Worm (Caenorhabditis elegans) whole organism, L2 larva: ENCODE results near the gene ZK856.19.

Experiments used
- C34F6.9 ChIP-seq: fragments of 150-350 bp; optimal IDR thresholded peaks from 2 replicates; lab custom pipeline; 2014; ENCODE audit warnings: missing biosample characterization, missing genetic modification characterization
- F13H6.1 ChIP-seq: sonication (generic microtip); optimal IDR thresholded peaks from 2 replicates; lab custom pipeline; 2016; ENCODE audit warnings: missing genetic modification characterization, missing compliant biosample characterization
- R02D3.7 ChIP-seq: fragments of 150-350 bp; optimal IDR thresholded peaks from 2 replicates; lab custom pipeline; 2014; ENCODE audit warnings: missing biosample characterization, missing genetic modification characterization
- Y55F3AM.14 ChIP-seq: fragments of 200-800 bp; sonication (Bioruptor generic); optimal IDR thresholded peaks from 2 replicates; lab custom pipeline; 2018; ENCODE audit warnings: mild to moderate bottlenecking, missing genetic modification characterization, missing compliant biosample characterization
- ZK546.5 ChIP-seq: sonication (generic microtip); optimal IDR thresholded peaks from 2 replicates; lab custom pipeline; 2017; ENCODE audit warnings: missing biosample characterization, missing genetic modification characterization
- ama-1 ChIP-seq: fragments of 150-350 bp; optimal IDR thresholded peaks from 2 replicates; lab custom pipeline; 2018; ENCODE audit warnings: inconsistent platforms
- blmp-1 ChIP-seq: sonication (generic microtip); optimal IDR thresholded peaks from 2 replicates; lab custom pipeline; 2017; ENCODE audit warnings: missing genetic modification characterization, mild to moderate bottlenecking, missing compliant biosample characterization, antibody characterized with exemption, moderate library complexity; ENCODE audit not compliant: insufficient read depth
- ceh-16 ChIP-seq: fragments of 150-350 bp; optimal IDR thresholded peaks from 2 replicates; lab custom pipeline; 2014; ENCODE audit warnings: missing biosample characterization, missing genetic modification characterization
- crh-2 ChIP-seq: sonication (generic microtip); optimal IDR thresholded peaks from 2 replicates; lab custom pipeline; 2017; ENCODE audit warnings: missing biosample characterization, missing genetic modification characterization
- dmd-4 ChIP-seq: sonication (generic microtip); optimal IDR thresholded peaks from 2 replicates; lab custom pipeline; 2017; ENCODE audit warnings: missing biosample characterization, missing genetic modification characterization
- egl-27 ChIP-seq: sonication (generic microtip); optimal IDR thresholded peaks from 3 replicates; lab custom pipeline; 2017; ENCODE audit warnings: missing biosample characterization, missing genetic modification reagents, missing genetic modification characterization
- elt-3 ChIP-seq: sonication (generic microtip); optimal IDR thresholded peaks from 2 replicates; lab custom pipeline; 2017; ENCODE audit warnings: missing biosample characterization, missing genetic modification characterization
- fos-1 ChIP-seq: fragments of 150-350 bp; optimal IDR thresholded peaks from 2 replicates; lab custom pipeline; 2014; ENCODE audit warnings: missing biosample characterization, missing genetic modification characterization
- gmeb-1 ChIP-seq: fragments of 150-350 bp; optimal IDR thresholded peaks from 2 replicates; lab custom pipeline; 2014; ENCODE audit warnings: missing biosample characterization, missing genetic modification characterization
- lin-13 ChIP-seq: fragments of 150-350 bp; optimal IDR thresholded peaks from 2 replicates; lab custom pipeline; 2014; ENCODE audit warnings: missing biosample characterization, missing genetic modification reagents, missing genetic modification characterization
- lsy-2 ChIP-seq, 2 experiments: fragments of 150-350 bp in 1 of 2; sonication (generic microtip) in 1 of 2; optimal IDR thresholded peaks; 2 replicates each; lab custom pipeline; 2014 to 2017; ENCODE audit warnings: missing biosample characterization in 2 of 2, missing genetic modification characterization in 2 of 2
- mab-5 ChIP-seq: fragments of 150-350 bp; optimal IDR thresholded peaks from 2 replicates; lab custom pipeline; 2014; ENCODE audit warnings: missing biosample characterization, missing genetic modification characterization
- mbf-1 ChIP-seq: sonication (generic microtip); optimal IDR thresholded peaks from 2 replicates; lab custom pipeline; 2017; ENCODE audit warnings: missing biosample characterization, missing genetic modification characterization
- mdl-1 ChIP-seq, 2 experiments: fragments of 150-350 bp in 1 of 2; sonication (generic microtip) in 1 of 2; optimal IDR thresholded peaks; 2 replicates each; lab custom pipeline; 2017; ENCODE audit warnings: missing biosample characterization in 2 of 2, missing genetic modification characterization in 2 of 2
- nhr-10 ChIP-seq: sonication (generic microtip); optimal IDR thresholded peaks from 2 replicates; lab custom pipeline; 2017; ENCODE audit warnings: missing biosample characterization, missing genetic modification characterization
- nhr-11 ChIP-seq: fragments of 150-350 bp; optimal IDR thresholded peaks from 2 replicates; lab custom pipeline; 2014; ENCODE audit warnings: missing biosample characterization, missing genetic modification characterization
- nhr-12 ChIP-seq: fragments of 150-350 bp; optimal IDR thresholded peaks from 2 replicates; lab custom pipeline; 2014; ENCODE audit warnings: missing biosample characterization, missing genetic modification characterization
- nhr-129 ChIP-seq: fragments of 150-350 bp; optimal IDR thresholded peaks from 2 replicates; lab custom pipeline; 2014; ENCODE audit warnings: missing biosample characterization, missing genetic modification characterization
- nhr-21 ChIP-seq: fragments of 150-350 bp; optimal IDR thresholded peaks from 2 replicates; lab custom pipeline; 2014; ENCODE audit warnings: missing biosample characterization, missing genetic modification characterization
- nhr-237 ChIP-seq: fragments of 150-350 bp; optimal IDR thresholded peaks from 2 replicates; lab custom pipeline; 2014; ENCODE audit warnings: missing biosample characterization, missing genetic modification characterization
- nhr-25 ChIP-seq: fragments of 150-350 bp; sonication (generic microtip); optimal IDR thresholded peaks from 3 replicates; lab custom pipeline; 2014; ENCODE audit warnings: missing biosample characterization, missing genetic modification characterization
- peb-1 ChIP-seq: fragments of 150-350 bp; optimal IDR thresholded peaks from 2 replicates; lab custom pipeline; 2014; ENCODE audit warnings: missing biosample characterization, missing genetic modification characterization
- sem-4 ChIP-seq: fragments of 150-350 bp; optimal IDR thresholded peaks from 2 replicates; lab custom pipeline; 2014; ENCODE audit warnings: missing biosample characterization, missing genetic modification reagents, missing genetic modification characterization
- skn-1 ChIP-seq: sonication (generic microtip); optimal IDR thresholded peaks from 2 replicates; lab custom pipeline; 2017; ENCODE audit warnings: missing biosample characterization, missing genetic modification characterization
- sma-3 ChIP-seq: sonication (generic microtip); optimal IDR thresholded peaks from 2 replicates; lab custom pipeline; 2016; ENCODE audit warnings: missing genetic modification reagents, missing genetic modification characterization, missing compliant biosample characterization
- sma-9 ChIP-seq, 2 experiments: fragments of 150-350 bp in 1 of 2; sonication (generic microtip) in 1 of 2; optimal IDR thresholded peaks; 2 replicates each; lab custom pipeline; 2014 to 2016; ENCODE audit warnings: missing genetic modification characterization in 2 of 2, mild to moderate bottlenecking in 1 of 2, missing biosample characterization in 1 of 2, missing compliant biosample characterization in 1 of 2, missing genetic modification reagents in 1 of 2, moderate library complexity in 1 of 2
- snpc-4 ChIP-seq: fragments of 150-350 bp; optimal IDR thresholded peaks from 2 replicates; lab custom pipeline; 2014; ENCODE audit warnings: missing biosample characterization, missing genetic modification characterization
- unc-39 ChIP-seq: fragments of 150-350 bp; optimal IDR thresholded peaks from 2 replicates; lab custom pipeline; 2014; ENCODE audit warnings: missing biosample characterization, missing genetic modification characterization
- unc-55 ChIP-seq: fragments of 150-350 bp; sonication (generic microtip); optimal IDR thresholded peaks from 3 replicates; lab custom pipeline; 2014; ENCODE audit warnings: missing biosample characterization, missing genetic modification reagents, missing genetic modification characterization
- unc-62 ChIP-seq: fragments of 150-350 bp; optimal IDR thresholded peaks from 2 replicates; lab custom pipeline; 2014; ENCODE audit warnings: missing biosample characterization, missing genetic modification reagents, missing genetic modification characterization
- ztf-11 ChIP-seq: sonication (generic microtip); optimal IDR thresholded peaks from 2 replicates; lab custom pipeline; 2017; ENCODE audit warnings: missing biosample characterization, missing genetic modification characterization
- ztf-4 ChIP-seq: fragments of 150-350 bp; optimal IDR thresholded peaks from 2 replicates; lab custom pipeline; 2014; ENCODE audit warnings: missing biosample characterization, missing genetic modification characterization

Gene ZK856.19

ce11 chrV:10173653-10174052 is 31.1 kb downstream of the ZK856.19 start, which contains the start of gene egl-3:
egl-3 (minus strand) TSS chrV:10173753.
- TF ChIP-seq sem-4 (tag; lab: Kevin White, UChicago) (no peak), gmeb-1 (tag; lab: Kevin White, UChicago) (no peak), R02D3.7 (tag; lab: Kevin White, UChicago) (no peak), nhr-21 (tag; lab: Kevin White, UChicago) (no peak), nhr-10 (tag; lab: Kevin White, UChicago) (no peak), nhr-12 (tag; lab: Kevin White, UChicago) (no peak), ztf-11 (no peak), sma-3 (GFP tag; lab: Kevin White, UChicago) (no peak)

ce11 chrV:10168870-10169269 is 35.8 kb downstream of the ZK856.19 start:
- TF ChIP-seq R02D3.7 (tag; lab: Kevin White, UChicago) (no peak), ama-1 (lab: Kevin White, UChicago) (no peak), elt-3 (tag; lab: Kevin White, UChicago) (no peak), lin-13 (GFP tag; lab: Kevin White, UChicago) (no peak), egl-27 (tag; lab: Kevin White, UChicago) (no peak), nhr-10 (tag; lab: Kevin White, UChicago) (no peak), crh-2 (peak; percentile 40), F13H6.1 (tag; lab: Kevin White, UChicago) (no peak), blmp-1 (tag; lab: Kevin White, UChicago) (no peak), ztf-11 (no peak), sma-9 (GFP tag; optimal IDR thresholded peaks at IDR 0.05; lab: Kevin White, UChicago) (no peak), sma-9 (tag; optimal IDR thresholded peaks at IDR 0.05; lab: Kevin White, UChicago) (no peak), ztf-4 (peak; percentile 13), nhr-11 (tag; lab: Kevin White, UChicago) (no peak), nhr-12 (tag; lab: Kevin White, UChicago) (no peak), lsy-2 (tag; optimal IDR thresholded peaks at IDR 0.05; lab: Kevin White, UChicago) (peak in 1 of 2 experiments; percentile 40), snpc-4 (no peak), mdl-1 (tag; optimal IDR thresholded peaks at IDR 0.05; lab: Kevin White, UChicago) (no peak), unc-55 (GFP tag; lab: Kevin White, UChicago) (peak; percentile 51), mab-5 (tag; lab: Kevin White, UChicago) (no peak), ceh-16 (tag; lab: Kevin White, UChicago) (no peak), Y55F3AM.14 (GFP tag; lab: Kevin White, UChicago) (no peak), skn-1 (tag; lab: Kevin White, UChicago) (no peak), nhr-21 (tag; lab: Kevin White, UChicago) (no peak), unc-62 (GFP tag; lab: Kevin White, UChicago) (no peak), nhr-237 (tag; lab: Kevin White, UChicago) (peak; percentile 8), dmd-4 (tag; lab: Kevin White, UChicago) (no peak), C34F6.9 (tag; lab: Kevin White, UChicago) (no peak), peb-1 (tag; lab: Kevin White, UChicago) (no peak), ZK546.5 (no peak), gmeb-1 (tag; lab: Kevin White, UChicago) (no peak), mbf-1 (tag; lab: Kevin White, UChicago) (no peak), fos-1 (tag; lab: Kevin White, UChicago) (no peak)
- TF ChIP-seq, all 48 proteins: peak for 5

ce11 chrV:10166368-10166767 is 38.3 kb downstream of the ZK856.19 start, which contains the start of gene C51E3.6:
C51E3.6 (minus strand) TSS chrV:10166468.
- TF ChIP-seq nhr-25 (no peak), nhr-21 (tag; lab: Kevin White, UChicago) (no peak), R02D3.7 (tag; lab: Kevin White, UChicago) (no peak), F13H6.1 (tag; lab: Kevin White, UChicago) (no peak), nhr-129 (no peak), blmp-1 (tag; lab: Kevin White, UChicago) (no peak), gmeb-1 (tag; lab: Kevin White, UChicago) (no peak), nhr-237 (tag; lab: Kevin White, UChicago) (no peak), ZK546.5 (no peak), lin-13 (GFP tag; lab: Kevin White, UChicago) (no peak), unc-39 (tag; lab: Kevin White, UChicago) (no peak), skn-1 (tag; lab: Kevin White, UChicago) (no peak)
